Fruit fly (Drosophila melanogaster) whole organism, embryonic: ENCODE results near the gene RpL13.

ENCODE experiments used
- Atf-2 ChIP-seq: fragments of 200-800 bp; sonication (Bioruptor generic); optimal IDR thresholded peaks from 2 replicates; lab custom pipeline; 2016; ENCODE audit warnings: missing biosample characterization, missing genetic modification characterization
- B-H2 ChIP-seq: fragments of 200-800 bp; sonication (Bioruptor generic); optimal IDR thresholded peaks from 2 replicates; lab custom pipeline; 2018; ENCODE audit warnings: missing biosample characterization, mild to moderate bottlenecking, missing genetic modification characterization
- Bdp1 ChIP-seq: fragments of 200-800 bp; sonication (Bioruptor generic); optimal IDR thresholded peaks from 3 replicates; lab custom pipeline; 2016; ENCODE audit warnings: missing biosample characterization, missing genetic modification characterization
- CG10209 ChIP-seq: fragments of 200-800 bp; sonication (Bioruptor generic); optimal IDR thresholded peaks from 3 replicates; lab custom pipeline; 2017; ENCODE audit warnings: missing biosample characterization, mild to moderate bottlenecking, missing genetic modification characterization, missing genetic modification reagents
- CG12155 ChIP-seq: fragments of 200-800 bp; sonication (Bioruptor generic); optimal IDR thresholded peaks from 3 replicates; lab custom pipeline; 2016; ENCODE audit warnings: missing biosample characterization, missing genetic modification characterization
- CG1233 ChIP-seq: fragments of 200-800 bp; sonication (Bioruptor generic); optimal IDR thresholded peaks from 4 replicates; lab custom pipeline; 2018; ENCODE audit warnings: missing biosample characterization, mild to moderate bottlenecking, missing genetic modification characterization
- CG16779 ChIP-seq: fragments of 200-800 bp; sonication (Bioruptor generic); IDR thresholded peaks from 2 replicates; pipeline ENCODE4 v1.3.6; 2022; ENCODE audit warnings: missing biosample characterization, missing genetic modification characterization
- CG16863 ChIP-seq: fragments of 200-800 bp; sonication (Bioruptor generic); optimal IDR thresholded peaks from 3 replicates; lab custom pipeline; 2016; ENCODE audit warnings: missing biosample characterization, missing genetic modification characterization
- CG17829 ChIP-seq: fragments of 200-800 bp; optimal IDR thresholded peaks from 2 replicates; lab custom pipeline; 2019; ENCODE audit warnings: missing biosample characterization, mild to moderate bottlenecking, missing genetic modification characterization, moderate library complexity
- CG30431 ChIP-seq: fragments of 200-800 bp; sonication (Bioruptor generic); optimal IDR thresholded peaks from 2 replicates; lab custom pipeline; 2017; ENCODE audit warnings: missing biosample characterization, missing genetic modification characterization
- CG3281 ChIP-seq: fragments of 200-800 bp; sonication (Bioruptor generic); optimal IDR thresholded peaks from 3 replicates; lab custom pipeline; 2017; ENCODE audit warnings: missing biosample characterization, mild to moderate bottlenecking, missing genetic modification characterization
- CG34422 ChIP-seq: fragments of 200-800 bp; sonication (Bioruptor generic); IDR thresholded peaks from 3 replicates; pipeline ENCODE4 v1.3.6; 2022; ENCODE audit warnings: missing biosample characterization, missing genetic modification characterization
- CG3838 ChIP-seq: fragments of 200-800 bp; sonication (Bioruptor generic); optimal IDR thresholded peaks from 3 replicates; lab custom pipeline; 2016; ENCODE audit warnings: missing biosample characterization, missing genetic modification characterization
- CG7745 ChIP-seq: fragments of 200-800 bp; sonication (Bioruptor generic); optimal IDR thresholded peaks from 2 replicates; lab custom pipeline; 2018; ENCODE audit warnings: missing biosample characterization, mild to moderate bottlenecking, missing genetic modification characterization, moderate library complexity
- CG7928 ChIP-seq: fragments of 200-800 bp; sonication (Bioruptor generic); optimal IDR thresholded peaks from 2 replicates; lab custom pipeline; 2017; ENCODE audit warnings: missing biosample characterization, mild to moderate bottlenecking, missing genetic modification characterization
- CG7963 ChIP-seq: fragments of 200-800 bp; sonication (Bioruptor generic); IDR thresholded peaks from 3 replicates; pipeline ENCODE4 v1.3.6; 2022; ENCODE audit warnings: missing biosample characterization, missing genetic modification characterization; ENCODE audit not compliant: partially characterized antibody
- CG8765 ChIP-seq: fragments of 200-800 bp; sonication (Bioruptor generic); IDR thresholded peaks from 2 replicates; pipeline ENCODE4 v1.3.6; 2022; ENCODE audit warnings: missing biosample characterization, missing genetic modification characterization
- D19A ChIP-seq: fragments of 200-800 bp; optimal IDR thresholded peaks from 3 replicates; lab custom pipeline; 2019; ENCODE audit warnings: missing biosample characterization, mild to moderate bottlenecking, missing genetic modification characterization, moderate library complexity
- Doc3 ChIP-seq: fragments of 200-800 bp; sonication (Bioruptor generic); IDR thresholded peaks from 3 replicates; pipeline ENCODE4 v1.3.6; 2022; ENCODE audit warnings: missing biosample characterization, missing genetic modification characterization; ENCODE audit not compliant: partially characterized antibody
- Dp ChIP-seq: fragments of 200-800 bp; sonication (Bioruptor generic); optimal IDR thresholded peaks from 2 replicates; lab custom pipeline; 2018; ENCODE audit warnings: missing biosample characterization, mild to moderate bottlenecking, missing genetic modification characterization, moderate library complexity
- Fer1 ChIP-seq: fragments of 200-800 bp; sonication (Bioruptor generic); optimal IDR thresholded peaks from 2 replicates; lab custom pipeline; 2017; ENCODE audit warnings: missing biosample characterization, mild to moderate bottlenecking, missing genetic modification characterization
- HHEX ChIP-seq: fragments of 200-800 bp; sonication (Bioruptor generic); optimal IDR thresholded peaks from 3 replicates; lab custom pipeline; 2017; ENCODE audit warnings: missing biosample characterization, mild to moderate bottlenecking, missing genetic modification characterization, missing genetic modification reagents
- HLH54F ChIP-seq: fragments of 200-800 bp; sonication (Bioruptor generic); optimal IDR thresholded peaks from 3 replicates; lab custom pipeline; 2016; ENCODE audit warnings: missing biosample characterization, missing genetic modification characterization
- Hand ChIP-seq: fragments of 200-800 bp; sonication (Bioruptor generic); optimal IDR thresholded peaks from 2 replicates; lab custom pipeline; 2017; ENCODE audit warnings: mild to moderate bottlenecking, missing biosample characterization, missing genetic modification reagents, missing genetic modification characterization
- Hmr ChIP-seq: fragments of 200-800 bp; sonication (Bioruptor generic); optimal IDR thresholded peaks from 3 replicates; lab custom pipeline; 2017; ENCODE audit warnings: mild to moderate bottlenecking, missing biosample characterization, missing genetic modification reagents, missing genetic modification characterization
- Hr39 ChIP-seq: fragments of >200 bp; optimal IDR thresholded peaks from 2 replicates; lab custom pipeline; 2017
- MESR4 ChIP-seq: fragments of 200-800 bp; sonication (Bioruptor generic); optimal IDR thresholded peaks from 2 replicates; lab custom pipeline; 2018; ENCODE audit warnings: missing biosample characterization, mild to moderate bottlenecking, missing genetic modification characterization, moderate library complexity
- Opbp ChIP-seq: fragments of 200-800 bp; sonication (Bioruptor generic); IDR thresholded peaks from 3 replicates; pipeline ENCODE4 v1.3.6; 2022; ENCODE audit warnings: missing biosample characterization, missing genetic modification characterization; ENCODE audit not compliant: partially characterized antibody
- PHDP ChIP-seq: fragments of 200-800 bp; sonication (Bioruptor generic); optimal IDR thresholded peaks from 3 replicates; lab custom pipeline; 2018; ENCODE audit warnings: missing biosample characterization, mild to moderate bottlenecking, missing genetic modification characterization, moderate library complexity
- Ptx1 ChIP-seq: fragments of 200-800 bp; sonication (Bioruptor generic); IDR thresholded peaks from 2 replicates; pipeline ENCODE4 v1.3.6; 2022; ENCODE audit warnings: missing biosample characterization, missing genetic modification characterization
- Sin3A ChIP-seq: fragments of >200 bp; optimal IDR thresholded peaks from 2 replicates; lab custom pipeline; 2018
- Six4 ChIP-seq: fragments of 200-800 bp; sonication (Bioruptor generic); optimal IDR thresholded peaks from 2 replicates; lab custom pipeline; 2016; ENCODE audit warnings: missing biosample characterization, missing genetic modification characterization
- amos ChIP-seq: fragments of 200-800 bp; sonication (Bioruptor generic); IDR thresholded peaks from 2 replicates; pipeline ENCODE4 v1.3.6; 2022; ENCODE audit warnings: missing biosample characterization, missing genetic modification characterization; ENCODE audit not compliant: partially characterized antibody
- ase ChIP-seq: fragments of 200-800 bp; sonication (Bioruptor generic); IDR thresholded peaks from 3 replicates; pipeline ENCODE4 v1.3.6; 2022; ENCODE audit warnings: missing biosample characterization, missing genetic modification characterization
- bigmax ChIP-seq: fragments of 200-800 bp; sonication (Bioruptor generic); optimal IDR thresholded peaks from 2 replicates; lab custom pipeline; 2018; ENCODE audit warnings: missing biosample characterization, mild to moderate bottlenecking, missing genetic modification characterization
- cad ChIP-seq: fragments of >200 bp; optimal IDR thresholded peaks from 2 replicates; lab custom pipeline; 2017; ENCODE audit warnings: missing biosample characterization, missing genetic modification characterization
- esg ChIP-seq: fragments of 200-800 bp; sonication (Bioruptor generic); conservative IDR thresholded peaks from 2 replicates; pipeline ENCODE4 v1.3.6; 2022; ENCODE audit warnings: missing biosample characterization, missing genetic modification characterization
- odd ChIP-seq: fragments of 200-800 bp; sonication (Bioruptor generic); optimal IDR thresholded peaks from 2 replicates; lab custom pipeline; 2017; ENCODE audit warnings: missing biosample characterization, mild to moderate bottlenecking, missing genetic modification characterization
- onecut ChIP-seq: fragments of 200-800 bp; sonication (Bioruptor generic); IDR thresholded peaks from 2 replicates; pipeline ENCODE4 v1.3.6; 2022; ENCODE audit warnings: missing biosample characterization, missing genetic modification characterization
- otp ChIP-seq: fragments of 200-800 bp; sonication (Bioruptor generic); IDR thresholded peaks from 3 replicates; pipeline ENCODE4, ENCODE4 v1.3.6; 2022; ENCODE audit warnings: missing biosample characterization, missing genetic modification characterization
- p53 ChIP-seq: fragments of 200-800 bp; sonication (Bioruptor generic); optimal IDR thresholded peaks from 2 replicates; lab custom pipeline; 2016; ENCODE audit warnings: missing biosample characterization, missing genetic modification characterization
- sens-2 ChIP-seq: fragments of 200-800 bp; sonication (Bioruptor generic); IDR thresholded peaks from 2 replicates; pipeline ENCODE4 v1.3.6; 2022; ENCODE audit warnings: missing biosample characterization, missing genetic modification characterization
- seq ChIP-seq: fragments of 200-800 bp; sonication (Bioruptor generic); IDR thresholded peaks from 2 replicates; pipeline ENCODE4 v1.3.6; 2022; ENCODE audit warnings: missing biosample characterization, missing genetic modification characterization
- sna ChIP-seq: fragments of 200-800 bp; sonication (Bioruptor generic); IDR thresholded peaks from 2 replicates; pipeline ENCODE4 v1.3.6; 2022; ENCODE audit warnings: missing biosample characterization, missing genetic modification characterization; ENCODE audit not compliant: partially characterized antibody
- so ChIP-seq: fragments of 200-800 bp; sonication (Bioruptor generic); IDR thresholded peaks from 3 replicates; pipeline ENCODE4 v1.3.6; 2022; ENCODE audit warnings: missing biosample characterization, missing genetic modification characterization
- stc ChIP-seq: fragments of 200-800 bp; sonication (Bioruptor generic); IDR thresholded peaks from 2 replicates; pipeline ENCODE4 v1.3.6; 2022; ENCODE audit warnings: missing biosample characterization, missing genetic modification characterization
- stwl ChIP-seq: fragments of 200-800 bp; sonication (Bioruptor generic); optimal IDR thresholded peaks from 3 replicates; lab custom pipeline; 2018; ENCODE audit warnings: missing biosample characterization, mild to moderate bottlenecking, missing genetic modification characterization, moderate library complexity
- tll ChIP-seq, 2 experiments: fragments of 200-800 bp in 1 of 2; fragments of >200 bp in 1 of 2; sonication (Bioruptor generic) in 1 of 2; optimal IDR thresholded peaks; 2 replicates each; lab custom pipeline; 2017 to 2019; ENCODE audit warnings: missing biosample characterization in 2 of 2, missing genetic modification characterization in 2 of 2, mild to moderate bottlenecking in 1 of 2, moderate library complexity in 1 of 2
- trem ChIP-seq: fragments of 200-800 bp; optimal IDR thresholded peaks from 3 replicates; lab custom pipeline; 2019; ENCODE audit warnings: missing biosample characterization, mild to moderate bottlenecking, missing genetic modification characterization, moderate library complexity
- ttk ChIP-seq: fragments of 200-800 bp; sonication (Bioruptor generic); IDR thresholded peaks from 2 replicates; pipeline ENCODE4 v2.1.2; 2022; ENCODE audit warnings: missing biosample characterization, missing genetic modification characterization
- vfl ChIP-seq: fragments of 200-800 bp; sonication (Bioruptor generic); optimal IDR thresholded peaks from 2 replicates; lab custom pipeline; 2016; ENCODE audit warnings: missing biosample characterization, missing genetic modification characterization
- vnd ChIP-seq: fragments of 200-800 bp; sonication (Bioruptor generic); IDR thresholded peaks from 3 replicates; pipeline ENCODE4 v1.3.6; 2022; ENCODE audit warnings: missing biosample characterization, missing genetic modification characterization; ENCODE audit not compliant: partially characterized antibody
- yki ChIP-seq: fragments of >200 bp; optimal IDR thresholded peaks from 3 replicates; lab custom pipeline; 2018

RpL13 gene

dm6 chr2L:9963603-9964042 lies 3.5 kb upstream of the RpL13 start, which contains the start of gene CG5850 (continued):
- no peak for TF ChIP-seq Hmr (GFP tag; lab: Kevin White, UChicago)
- TF ChIP-seq stc (GFP tag; lab: Robert Waterston, UW): no peak
- TF ChIP-seq CG7963 (GFP tag; lab: Robert Waterston, UW): no peak
- no peak for TF ChIP-seq Ptx1 (GFP tag; lab: Robert Waterston, UW)
- TF ChIP-seq Sin3A (lab: Kevin White, UChicago): no peak
- no peak for TF ChIP-seq ase (GFP tag; lab: Robert Waterston, UW)
- no peak for TF ChIP-seq p53 (GFP tag; lab: Kevin White, UChicago)
- peak; percentile 85 for TF ChIP-seq CG7928
- TF ChIP-seq CG30431: no peak
- TF ChIP-seq yki (lab: Kevin White, UChicago): no peak
- TF ChIP-seq Opbp (GFP tag; lab: Robert Waterston, UW): no peak
- no peak for TF ChIP-seq CG7745 (tag; lab: Kevin White, UChicago)
- 0 out of 2 replicates have a peak, but pooled peaks have one; percentile 33 for TF ChIP-seq sna (GFP tag; lab: Robert Waterston, UW)
- no peak for TF ChIP-seq ttk (GFP tag; lab: Robert Waterston, UW)
- TF ChIP-seq bigmax: no peak
- peak; percentile 34 for TF ChIP-seq Fer1 (GFP tag; lab: Kevin White, UChicago)
- no peak for TF ChIP-seq Six4 (GFP tag; lab: Kevin White, UChicago)
- no peak for TF ChIP-seq HLH54F (GFP tag; lab: Kevin White, UChicago)
- TF ChIP-seq trem: peak; percentile 56
- TF ChIP-seq odd (GFP tag; lab: Kevin White, UChicago): no peak
- no peak for TF ChIP-seq otp
- no peak for TF ChIP-seq CG8765 (GFP tag; lab: Robert Waterston, UW)
- no peak for TF ChIP-seq Doc3 (GFP tag; lab: Robert Waterston, UW)
- TF ChIP-seq amos (GFP tag; lab: Robert Waterston, UW): no peak
- TF ChIP-seq Dp: peak; percentile 61
- no peak for TF ChIP-seq CG10209 (GFP tag; lab: Kevin White, UChicago)
- TF ChIP-seq CG3838 (GFP tag; lab: Kevin White, UChicago): no peak
- no peak for TF ChIP-seq Hr39 (lab: Kevin White, UChicago)
- TF ChIP-seq stwl (tag; lab: Kevin White, UChicago): peak; percentile 34
- no peak for TF ChIP-seq vfl (GFP tag; lab: Kevin White, UChicago)
- no peak for TF ChIP-seq CG3281 (GFP tag; lab: Kevin White, UChicago)
- no peak for TF ChIP-seq Hand
- no peak for TF ChIP-seq vnd (GFP tag; lab: Robert Waterston, UW)
- TF ChIP-seq CG16863 (GFP tag; lab: Kevin White, UChicago): no peak
- no peak for TF ChIP-seq esg (GFP tag; lab: Robert Waterston, UW)
- TF ChIP-seq MESR4 (GFP tag; lab: Kevin White, UChicago): peak; percentile 84
- no peak for TF ChIP-seq HHEX (GFP tag; lab: Kevin White, UChicago)
- TF ChIP-seq CG1233 (GFP tag; lab: Kevin White, UChicago): no peak
- TF ChIP-seq seq (GFP tag; lab: Robert Waterston, UW): no peak
- TF ChIP-seq so: no peak
- no peak for TF ChIP-seq CG12155 (GFP tag; lab: Kevin White, UChicago)
- no peak for TF ChIP-seq sens-2
- no peak for TF ChIP-seq Atf-2
- TF ChIP-seq PHDP (tag; lab: Kevin White, UChicago): peak; percentile 45
- TF ChIP-seq Bdp1: no peak
- TF ChIP-seq CG17829 (tag; lab: Kevin White, UChicago): peak; percentile 33
- no peak for TF ChIP-seq CG16779 (GFP tag; lab: Robert Waterston, UW)
- no peak for TF ChIP-seq tll (GFP tag; optimal IDR thresholded peaks at IDR 0.05; lab: Kevin White, UChicago)
- no peak for TF ChIP-seq onecut
- no peak for TF ChIP-seq B-H2
- no peak for TF ChIP-seq CG34422 (GFP tag; lab: Robert Waterston, UW)
- peak; percentile 38 for TF ChIP-seq D19A (tag; lab: Kevin White, UChicago)
- no peak for TF ChIP-seq cad (GFP tag; lab: Kevin White, UChicago)
